Worm (Caenorhabditis elegans) whole organism, L4 larva: ENCODE measurements around the gene rpc-2.

Source experiments
- ama-1 ChIP-seq: fragments of 150-350 bp; optimal IDR thresholded peaks from 2 replicates; lab custom pipeline; 2014; ENCODE audit warnings: inconsistent platforms, mixed read lengths
- hlh-30 ChIP-seq: sonication (generic microtip); optimal IDR thresholded peaks from 2 replicates; lab custom pipeline; 2017; ENCODE audit warnings: antibody characterized with exemption, mild to moderate bottlenecking, missing genetic modification characterization, missing compliant biosample characterization; ENCODE audit not compliant: insufficient read depth
- jun-1 ChIP-seq: fragments of 150-350 bp; optimal IDR thresholded peaks from 2 replicates; lab custom pipeline; 2014; ENCODE audit warnings: missing biosample characterization, missing genetic modification reagents, missing genetic modification characterization
- nhr-237 ChIP-seq: sonication (generic microtip); optimal IDR thresholded peaks from 2 replicates; lab custom pipeline; 2017; ENCODE audit warnings: missing biosample characterization, missing genetic modification characterization
- nhr-76 ChIP-seq: fragments of 150-350 bp; optimal IDR thresholded peaks from 2 replicates; lab custom pipeline; 2014; ENCODE audit warnings: missing biosample characterization, missing genetic modification characterization
- unc-39 ChIP-seq: sonication (generic microtip); optimal IDR thresholded peaks from 2 replicates; lab custom pipeline; 2017; ENCODE audit warnings: missing biosample characterization, missing genetic modification characterization

ce11 chrIII:5572806-5573205, 15.6 kb downstream of the rpc-2 start:
- no peak for TF ChIP-seq jun-1 (tag; lab: Kevin White, UChicago)
- TF ChIP-seq nhr-237 (tag; lab: Kevin White, UChicago) = no peak
- no peak for TF ChIP-seq ama-1 (lab: Kevin White, UChicago)
- TF ChIP-seq unc-39 (tag; lab: Kevin White, UChicago) = no peak
- TF ChIP-seq nhr-76 (tag; lab: Kevin White, UChicago) = no peak
- TF ChIP-seq hlh-30 = peak; percentile 52
